Fruit fly (Drosophila melanogaster) whole organism, wandering third instar larva: ENCODE results near the gene cmet.

Experiments
- Abd-B ChIP-seq: fragments of >200 bp; optimal IDR thresholded peaks from 2 replicates; lab custom pipeline; 2017; ENCODE audit warnings: missing biosample characterization, missing genetic modification characterization
- CG32264 ChIP-seq: fragments of 200-800 bp; sonication (Bioruptor generic); optimal IDR thresholded peaks from 2 replicates; lab custom pipeline; 2016; ENCODE audit warnings: missing biosample characterization, missing genetic modification characterization
- CG9705 ChIP-seq: fragments of 200-800 bp; sonication (Bioruptor generic); optimal IDR thresholded peaks from 2 replicates; lab custom pipeline; 2018; ENCODE audit warnings: missing biosample characterization, mild to moderate bottlenecking, missing genetic modification characterization
- CrebA ChIP-seq: fragments of 200-800 bp; sonication (Bioruptor generic); optimal IDR thresholded peaks from 2 replicates; lab custom pipeline; 2016; ENCODE audit warnings: missing biosample characterization, mild to moderate bottlenecking, missing genetic modification characterization, borderline replicate concordance
- Dfd ChIP-seq: fragments of >200 bp; optimal IDR thresholded peaks from 2 replicates; lab custom pipeline; 2017; ENCODE audit warnings: missing biosample characterization, missing genetic modification characterization
- Dif ChIP-seq: fragments of 200-275, 200-300 bp; sonication (Bioruptor generic); optimal IDR thresholded peaks from 2 replicates; lab custom pipeline; 2018; ENCODE audit warnings: missing biosample characterization, missing genetic modification characterization; ENCODE audit not compliant: partially characterized antibody
- GATAd ChIP-seq: sonication (Bioruptor generic); optimal IDR thresholded peaks from 2 replicates; lab custom pipeline; 2016; ENCODE audit warnings: missing biosample characterization, missing genetic modification characterization
- HLH106 ChIP-seq: fragments of 200-800 bp; optimal IDR thresholded peaks from 3 replicates; lab custom pipeline; 2019; ENCODE audit warnings: missing biosample characterization, mild to moderate bottlenecking, missing genetic modification characterization, moderate library complexity
- Hnf4 ChIP-seq: fragments of 200-800 bp; sonication (Bioruptor generic); optimal IDR thresholded peaks from 2 replicates; lab custom pipeline; 2016; ENCODE audit warnings: missing biosample characterization, mild to moderate bottlenecking, missing genetic modification characterization
- Hr78 ChIP-seq: fragments of >200 bp; optimal IDR thresholded peaks from 2 replicates; lab custom pipeline; 2017; ENCODE audit warnings: missing biosample characterization, missing genetic modification characterization
- Hr83 ChIP-seq: fragments of 200-300 bp; sonication (Bioruptor generic); optimal IDR thresholded peaks from 2 replicates; lab custom pipeline; 2016; ENCODE audit warnings: missing biosample characterization, mild to moderate bottlenecking, missing genetic modification characterization, moderate library complexity; ENCODE audit not compliant: poor library complexity, severe bottlenecking
- Jra ChIP-seq: sonication (Bioruptor generic); optimal IDR thresholded peaks from 2 replicates; lab custom pipeline; 2016; ENCODE audit warnings: missing biosample characterization, missing genetic modification characterization
- Mio ChIP-seq: sonication (Bioruptor generic); optimal IDR thresholded peaks from 2 replicates; lab custom pipeline; 2016; ENCODE audit warnings: missing biosample characterization, missing genetic modification characterization
- Myc ChIP-seq: fragments of >200 bp; optimal IDR thresholded peaks from 2 replicates; lab custom pipeline; 2017
- N ChIP-seq: fragments of >200 bp; optimal IDR thresholded peaks from 2 replicates; lab custom pipeline; 2018; ENCODE audit warnings: missing biosample characterization, missing external identifiers, missing genetic modification characterization
- OdsH ChIP-seq: fragments of 200-800 bp; sonication (Bioruptor generic); optimal IDR thresholded peaks from 2 replicates; lab custom pipeline; 2016; ENCODE audit warnings: missing biosample characterization, mild to moderate bottlenecking, missing genetic modification characterization
- Rel ChIP-seq, 2 experiments: fragments of 200-800 bp; sonication (Bioruptor generic) in 1 of 2; optimal IDR thresholded peaks; 2 replicates in 1 of 2; 3 replicates in 1 of 2; lab custom pipeline; 2016 to 2019; ENCODE audit warnings: mild to moderate bottlenecking in 2 of 2, missing biosample characterization in 2 of 2, missing genetic modification characterization in 2 of 2, moderate library complexity in 1 of 2
- Sp1 ChIP-seq: fragments of 200-800 bp; sonication (Bioruptor generic); optimal IDR thresholded peaks from 3 replicates; lab custom pipeline; 2019; ENCODE audit warnings: missing biosample characterization, mild to moderate bottlenecking, missing genetic modification characterization, moderate library complexity
- Vsx2 ChIP-seq: fragments of 200-300, 225-300 bp; sonication (Bioruptor generic); optimal IDR thresholded peaks from 2 replicates; lab custom pipeline; 2018; ENCODE audit warnings: missing biosample characterization, missing genetic modification characterization; ENCODE audit not compliant: partially characterized antibody
- br ChIP-seq: fragments of 200-800 bp; sonication (Bioruptor generic); optimal IDR thresholded peaks from 2 replicates; lab custom pipeline; 2016; ENCODE audit warnings: missing biosample characterization, missing genetic modification characterization
- brk ChIP-seq: fragments of 200-800 bp; sonication (Bioruptor generic); optimal IDR thresholded peaks from 2 replicates; lab custom pipeline; 2016; ENCODE audit warnings: missing biosample characterization, mild to moderate bottlenecking, missing genetic modification characterization
- dl ChIP-seq, 2 experiments: fragments of 175-275, 200-275 bp in 1 of 2; fragments of 200-275 bp in 1 of 2; sonication (Bioruptor generic); optimal IDR thresholded peaks; lab custom pipeline; 2018; ENCODE audit warnings: mild to moderate bottlenecking in 2 of 2, missing biosample characterization in 2 of 2, missing genetic modification characterization in 2 of 2, moderate library complexity in 2 of 2; ENCODE audit not compliant: partially characterized antibody in 2 of 2, insufficient read depth in 1 of 2
- dmrt93B ChIP-seq: fragments of 200-800 bp; sonication (Bioruptor generic); optimal IDR thresholded peaks from 2 replicates; lab custom pipeline; 2018; ENCODE audit warnings: missing biosample characterization, mild to moderate bottlenecking, missing genetic modification characterization
- dsf ChIP-seq: sonication (Bioruptor generic); optimal IDR thresholded peaks from 2 replicates; lab custom pipeline; 2016; ENCODE audit warnings: missing biosample characterization, missing genetic modification characterization, borderline replicate concordance
- ey ChIP-seq: fragments of 200-800 bp; sonication (Bioruptor generic); optimal IDR thresholded peaks from 2 replicates; lab custom pipeline; 2016; ENCODE audit warnings: missing biosample characterization, missing genetic modification characterization
- foxo ChIP-seq, 2 experiments: fragments of 200-800 bp; sonication (Bioruptor generic); optimal IDR thresholded peaks; 2 replicates in 1 of 2; 3 replicates in 1 of 2; lab custom pipeline; 2016 to 2017; ENCODE audit warnings: missing biosample characterization in 2 of 2, missing genetic modification characterization in 2 of 2
- fru ChIP-seq: fragments of 200-800 bp; sonication (Bioruptor generic); optimal IDR thresholded peaks from 3 replicates; lab custom pipeline; 2016; ENCODE audit warnings: missing biosample characterization, mild to moderate bottlenecking, missing genetic modification characterization
- h ChIP-seq: fragments of 200-800 bp; sonication (Bioruptor generic); optimal IDR thresholded peaks from 3 replicates; lab custom pipeline; 2016; ENCODE audit warnings: missing biosample characterization, mild to moderate bottlenecking, missing genetic modification characterization
- jim ChIP-seq: fragments of 175-275, 200-325 bp; sonication (Bioruptor generic); optimal IDR thresholded peaks from 2 replicates; lab custom pipeline; 2016; ENCODE audit warnings: missing biosample characterization, mild to moderate bottlenecking, missing genetic modification characterization
- lola ChIP-seq: fragments of >200 bp; optimal IDR thresholded peaks from 2 replicates; lab custom pipeline; 2017; ENCODE audit warnings: missing biosample characterization, missing genetic modification characterization
- pan ChIP-seq: fragments of >200 bp; optimal IDR thresholded peaks from 2 replicates; lab custom pipeline; 2017
- psq ChIP-seq: fragments of 200-800 bp; sonication (Bioruptor generic); optimal IDR thresholded peaks from 3 replicates; lab custom pipeline; 2017; ENCODE audit warnings: missing biosample characterization, mild to moderate bottlenecking, missing genetic modification characterization, moderate library complexity
- rgr ChIP-seq: fragments of 200-800 bp; sonication (Bioruptor generic); optimal IDR thresholded peaks from 3 replicates; lab custom pipeline; 2016; ENCODE audit warnings: missing biosample characterization, mild to moderate bottlenecking, missing genetic modification characterization
- sage ChIP-seq: fragments of 200-800 bp; sonication (Bioruptor generic); optimal IDR thresholded peaks from 2 replicates; lab custom pipeline; 2016; ENCODE audit warnings: missing biosample characterization, mild to moderate bottlenecking, missing genetic modification characterization
- sv ChIP-seq: fragments of 200-800 bp; sonication (Bioruptor generic); optimal IDR thresholded peaks from 3 replicates; lab custom pipeline; 2016; ENCODE audit warnings: missing biosample characterization, missing genetic modification characterization
- tai ChIP-seq: sonication (Bioruptor generic); optimal IDR thresholded peaks from 2 replicates; lab custom pipeline; 2016; ENCODE audit warnings: missing biosample characterization, missing genetic modification characterization
- usp ChIP-seq: fragments of >200 bp; optimal IDR thresholded peaks from 2 replicates; lab custom pipeline; 2017; ENCODE audit warnings: missing biosample characterization, missing genetic modification characterization
- woc ChIP-seq: sonication (Bioruptor generic); optimal IDR thresholded peaks from 2 replicates; lab custom pipeline; 2016; ENCODE audit warnings: missing biosample characterization, mild to moderate bottlenecking, missing genetic modification characterization

Gene cmet

DNA sequence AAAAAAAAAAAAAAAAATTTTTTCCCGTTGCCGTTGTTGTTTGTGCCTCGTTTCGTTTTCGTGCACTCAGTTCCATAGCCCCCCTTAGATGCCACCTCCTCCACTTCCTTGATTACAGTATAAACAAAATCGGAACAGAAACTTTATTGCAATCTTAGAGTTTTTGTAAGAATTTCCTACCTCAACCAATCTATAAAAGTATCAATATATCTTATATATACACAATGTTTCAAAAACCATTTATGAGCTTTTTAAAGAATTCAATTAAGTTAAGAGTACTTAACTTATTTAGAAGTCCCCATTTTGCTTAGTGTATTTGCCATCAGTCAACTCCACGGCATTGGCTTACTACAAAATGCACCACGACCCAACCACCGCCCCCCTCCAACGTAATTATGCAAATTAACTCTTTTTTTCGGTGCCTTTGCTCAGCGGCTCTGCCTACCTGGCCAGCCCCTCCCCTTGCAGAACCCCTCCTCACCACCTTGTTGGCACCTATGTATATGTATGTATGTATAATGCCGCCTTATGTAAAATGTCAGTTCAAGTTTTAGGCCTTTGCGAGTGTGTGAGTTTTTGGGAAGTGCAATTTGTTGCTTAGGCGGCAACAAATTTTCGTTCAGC is 49.0 kb upstream of the cmet start:
- TF ChIP-seq rgr = no peak
- peak; percentile 13 for TF ChIP-seq HLH106
- TF ChIP-seq h (GFP tag; lab: Kevin White, UChicago) = peak; percentile 6
- no peak for TF ChIP-seq Dif (GFP tag; lab: Kevin White, UChicago)
- no peak for TF ChIP-seq Sp1 (GFP tag; lab: Kevin White, UChicago)
- TF ChIP-seq Vsx2 = no peak
- TF ChIP-seq Rel (GFP tag; optimal IDR thresholded peaks at IDR 0.05; lab: Kevin White, UChicago) = no peak
- TF ChIP-seq Rel (tag; optimal IDR thresholded peaks at IDR 0.05; lab: Kevin White, UChicago) = no peak
- no peak for TF ChIP-seq CG32264 (GFP tag; lab: Kevin White, UChicago)
- TF ChIP-seq CG9705 (GFP tag; lab: Kevin White, UChicago) = no peak
- no peak for TF ChIP-seq N (GFP tag; lab: Kevin White, UChicago)
- no peak for TF ChIP-seq sv (GFP tag; lab: Kevin White, UChicago)

- TF ChIP-seq Hnf4 = no peak
- no peak for TF ChIP-seq GATAd
- no peak for TF ChIP-seq Myc (lab: Kevin White, UChicago)
- no peak for TF ChIP-seq pan (lab: Kevin White, UChicago)
- no peak for TF ChIP-seq OdsH (GFP tag; lab: Kevin White, UChicago)
- no peak for TF ChIP-seq sv (GFP tag; lab: Kevin White, UChicago)
- TF ChIP-seq Hr78 (GFP tag; lab: Kevin White, UChicago) = no peak
- TF ChIP-seq sage (GFP tag; lab: Kevin White, UChicago) = no peak
- TF ChIP-seq usp = no peak
- TF ChIP-seq Rel (GFP tag; optimal IDR thresholded peaks at IDR 0.05; lab: Kevin White, UChicago) = no peak
- TF ChIP-seq Rel (tag; optimal IDR thresholded peaks at IDR 0.05; lab: Kevin White, UChicago) = no peak
- no peak for TF ChIP-seq dl (GFP tag; optimal IDR thresholded peaks at IDR 0.05; lab: Kevin White, UChicago; ENCODE audit: insufficient read depth in 1 of 2, partially characterized antibody in 2 of 2)
- no peak for TF ChIP-seq dmrt93B (GFP tag; lab: Kevin White, UChicago)
Observed at dm6 chr2L:11309806-11310205, 41.0 kb upstream of the cmet start.

DNA sequence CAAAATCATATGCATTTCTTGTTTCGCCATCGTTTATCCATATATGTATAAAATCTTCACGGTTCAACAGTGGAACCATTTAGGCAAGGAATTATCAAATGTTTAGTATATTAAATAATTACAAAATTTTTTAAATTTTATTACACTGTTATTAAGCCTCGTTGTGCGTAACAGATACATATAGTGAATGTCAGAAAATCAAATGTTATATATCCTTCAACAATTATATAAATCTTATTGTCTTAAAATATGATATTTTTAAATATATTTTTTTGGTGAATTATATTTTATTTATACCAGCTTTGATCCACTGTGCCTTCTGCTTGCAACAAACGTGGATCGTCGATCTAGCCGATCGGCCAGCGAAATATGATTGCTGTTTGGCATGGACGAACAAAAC is 38.3 kb upstream of the cmet start:
- TF ChIP-seq CrebA (GFP tag; lab: Kevin White, UChicago) (no peak), OdsH (GFP tag; lab: Kevin White, UChicago) (no peak), Sp1 (GFP tag; lab: Kevin White, UChicago) (peak; percentile 14), dl (GFP tag; optimal IDR thresholded peaks at IDR 0.05; lab: Kevin White, UChicago; ENCODE audit: insufficient read depth in 1 of 2, partially characterized antibody in 2 of 2) (no peak), lola (GFP tag; lab: Kevin White, UChicago) (no peak)
- TF ChIP-seq, all 38 proteins: peak for 1

dm6 chr2L:11306091-11306490 is 37.3 kb upstream of the cmet start:
- TF ChIP-seq sv (GFP tag; lab: Kevin White, UChicago) (no peak), Dfd (no peak), GATAd (peak; percentile 46), brk (GFP tag; lab: Kevin White, UChicago) (peak; percentile 65), dl (GFP tag; optimal IDR thresholded peaks at IDR 0.05; lab: Kevin White, UChicago; ENCODE audit: insufficient read depth in 1 of 2, partially characterized antibody in 2 of 2) (no peak), psq (GFP tag; lab: Kevin White, UChicago) (peak; percentile 71), CrebA (GFP tag; lab: Kevin White, UChicago) (peak; percentile 10), Abd-B (no peak), dmrt93B (GFP tag; lab: Kevin White, UChicago) (peak; percentile 47), tai (GFP tag; lab: Kevin White, UChicago) (peak; percentile 77), CG9705 (GFP tag; lab: Kevin White, UChicago) (peak; percentile 58), Hr83 (GFP tag; lab: Kevin White, UChicago) (no peak), woc (GFP tag; lab: Kevin White, UChicago) (peak; percentile 65), foxo (GFP tag; optimal IDR thresholded peaks at IDR 0.05; lab: Kevin White, UChicago) (peak in 1 of 2 experiments; percentile 81), br (peak; percentile 81), Sp1 (GFP tag; lab: Kevin White, UChicago) (peak; percentile 75), Rel (GFP tag; optimal IDR thresholded peaks at IDR 0.05; lab: Kevin White, UChicago) (no peak), Rel (tag; optimal IDR thresholded peaks at IDR 0.05; lab: Kevin White, UChicago) (peak; percentile 14), fru (peak; percentile 78), N (GFP tag; lab: Kevin White, UChicago) (no peak), Hnf4 (peak; percentile 82), Vsx2 (no peak), dsf (GFP tag; lab: Kevin White, UChicago) (no peak), Myc (lab: Kevin White, UChicago) (no peak), Dif (GFP tag; lab: Kevin White, UChicago) (no peak), sage (GFP tag; lab: Kevin White, UChicago) (peak; percentile 75), Jra (GFP tag; lab: Kevin White, UChicago) (peak; percentile 48), rgr (peak; percentile 75), Mio (GFP tag; lab: Kevin White, UChicago) (no peak), h (GFP tag; lab: Kevin White, UChicago) (peak; percentile 83), jim (GFP tag; lab: Kevin White, UChicago) (no peak), lola (GFP tag; lab: Kevin White, UChicago) (no peak), ey (GFP tag; lab: Kevin White, UChicago) (peak; percentile 81), usp (no peak), CG32264 (GFP tag; lab: Kevin White, UChicago) (peak; percentile 35), HLH106 (peak; percentile 83), OdsH (GFP tag; lab: Kevin White, UChicago) (peak; percentile 74)
- TF ChIP-seq, all 38 proteins: peak for 22
